Comparison of ENCODE assay signal across 2 fruit fly cellular contexts in the genomic region with DNA sequence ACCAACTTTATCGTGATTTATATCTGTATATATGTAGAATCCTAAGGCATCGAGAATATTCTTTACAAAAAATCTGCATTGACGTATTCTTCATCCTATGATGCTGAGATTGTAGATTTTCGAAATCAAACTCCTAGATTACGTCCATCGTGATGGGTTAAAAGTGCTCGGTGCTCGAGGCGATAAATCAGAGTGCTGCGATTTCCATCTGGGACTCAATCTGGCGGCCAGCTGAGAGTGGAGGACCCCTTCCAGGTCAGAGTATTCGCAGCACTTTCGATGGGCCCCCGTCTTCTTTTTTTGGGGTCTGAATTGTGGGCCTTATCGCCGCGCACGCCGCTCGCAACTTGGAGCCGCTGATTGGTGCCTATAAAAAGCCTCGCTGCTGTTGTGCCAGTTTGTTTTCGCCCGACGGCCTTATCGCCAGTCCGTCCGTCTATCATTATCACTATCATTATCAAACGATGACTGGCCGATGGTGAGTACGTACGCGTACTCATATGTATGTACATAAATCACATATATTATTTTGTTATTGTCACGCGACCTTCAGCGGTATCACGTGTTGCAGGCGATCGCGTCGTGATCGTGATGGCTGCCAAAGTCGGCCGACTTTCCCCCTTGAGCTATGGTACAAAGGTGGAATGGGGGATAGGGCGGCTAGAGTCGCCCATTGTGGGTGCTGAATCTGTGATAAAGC.
TF ChIP-seq lines count a peak whose summit lies in the region.

No protein-coding gene starts in this region.

TF ChIP-seq in whole organism, embryonic, 481 proteins besides CTCF, POLR2A, EP300 and RAD21 (continued from another document and continues in another):
- peak; percentile 26; the same call in 1 of the 3 replicates for TF ChIP-seq Dbx (GFP tag; IDR thresholded peaks at IDR 0.05; lab: Robert Waterston, UW)
- TF ChIP-seq corto (GFP tag; optimal IDR thresholded peaks at IDR 0.05; lab: Kevin White, UChicago), result no peak
- TF ChIP-seq trh (GFP tag; optimal IDR thresholded peaks at IDR 0.05; lab: Kevin White, UChicago), result no peak
- TF ChIP-seq Rx (GFP tag; IDR thresholded peaks at IDR 0.05; lab: Robert Waterston, UW), result no peak
- peak; percentile 44 for TF ChIP-seq kay (GFP tag; optimal IDR thresholded peaks at IDR 0.05; lab: Kevin White, UChicago)
- TF ChIP-seq CG3065 (GFP tag; optimal IDR thresholded peaks at IDR 0.05; lab: Kevin White, UChicago), result no peak
- TF ChIP-seq sisA (GFP tag; IDR thresholded peaks at IDR 0.05; lab: Robert Waterston, UW), result no peak
- 0 out of 2 replicates have a peak, but pooled peaks have one; percentile 19 for TF ChIP-seq sob (GFP tag; IDR thresholded peaks at IDR 0.05; lab: Robert Waterston, UW)
- TF ChIP-seq GATAe (GFP tag; conservative IDR thresholded peaks at IDR 0.05; lab: Robert Waterston, UW), result peak; percentile 59; the same call in 1 of the 2 replicates
- TF ChIP-seq rib (GFP tag; IDR thresholded peaks at IDR 0.05; lab: Robert Waterston, UW), result peak; percentile 32; the same call in 1 of the 2 replicates
- TF ChIP-seq grn (GFP tag; optimal IDR thresholded peaks at IDR 0.05; lab: Kevin White, UChicago), result peak; percentile 96
- peak; percentile 74 for TF ChIP-seq gro (GFP tag; optimal IDR thresholded peaks at IDR 0.05; lab: Kevin White, UChicago)
- TF ChIP-seq h (optimal IDR thresholded peaks at IDR 0.05; lab: Kevin White, UChicago), result no peak
- no peak for TF ChIP-seq lbe (GFP tag; optimal IDR thresholded peaks at IDR 0.05; lab: Kevin White, UChicago)
- no peak for TF ChIP-seq Dp (GFP tag; optimal IDR thresholded peaks at IDR 0.05; lab: Kevin White, UChicago)
- TF ChIP-seq mirr (GFP tag; optimal IDR thresholded peaks at IDR 0.05; lab: Kevin White, UChicago), result peak; percentile 89
- TF ChIP-seq scrt (GFP tag; optimal IDR thresholded peaks at IDR 0.05; lab: Kevin White, UChicago), result no peak
- peak; percentile 46 for TF ChIP-seq CG18599 (GFP tag; optimal IDR thresholded peaks at IDR 0.05; lab: Kevin White, UChicago)
- peak; percentile 38 for TF ChIP-seq Vsx1 (GFP tag; optimal IDR thresholded peaks at IDR 0.05; lab: Kevin White, UChicago)
- peak; percentile 64 for TF ChIP-seq Nf-YB (GFP tag; optimal IDR thresholded peaks at IDR 0.05; lab: Kevin White, UChicago)
- TF ChIP-seq crol (GFP tag; IDR thresholded peaks at IDR 0.05; lab: Robert Waterston, UW), result peak; percentile 14; the same call in 1 of the 2 replicates
- TF ChIP-seq Nf-YC (tag; optimal IDR thresholded peaks at IDR 0.05; lab: Kevin White, UChicago), result peak; percentile 61
- peak; percentile 90 for TF ChIP-seq Hey (tag; optimal IDR thresholded peaks at IDR 0.05; lab: Kevin White, UChicago)
- peak; percentile 43; the same call in 2 of the 3 replicates for TF ChIP-seq ci (GFP tag; IDR thresholded peaks at IDR 0.05; lab: Robert Waterston, UW)
- peak in 1 of 2 experiments; percentile 67 for TF ChIP-seq Hr78 (GFP tag; optimal IDR thresholded peaks at IDR 0.05; lab: Kevin White, UChicago)
- TF ChIP-seq CG4328 (GFP tag; optimal IDR thresholded peaks at IDR 0.05; lab: Kevin White, UChicago), result no peak
- TF ChIP-seq BtbVII (GFP tag; optimal IDR thresholded peaks at IDR 0.05; lab: Kevin White, UChicago), result no peak
- TF ChIP-seq Stat92E (GFP tag; optimal IDR thresholded peaks at IDR 0.05; lab: Kevin White, UChicago), result peak in 1 of 3 experiments; percentile 59
- TF ChIP-seq H2.0 (GFP tag; IDR thresholded peaks at IDR 0.05; lab: Robert Waterston, UW), result no peak
- no peak for TF ChIP-seq sr (GFP tag; IDR thresholded peaks at IDR 0.05; lab: Robert Waterston, UW)
- TF ChIP-seq ATbp (GFP tag; optimal IDR thresholded peaks at IDR 0.05; lab: Kevin White, UChicago), result no peak
- peak; percentile 41 for TF ChIP-seq salm (tag; optimal IDR thresholded peaks at IDR 0.05; lab: Kevin White, UChicago)
- peak; percentile 10 for TF ChIP-seq HmgZ (tag; optimal IDR thresholded peaks at IDR 0.05; lab: Kevin White, UChicago)
- TF ChIP-seq CG12299 (tag; optimal IDR thresholded peaks at IDR 0.05; lab: Kevin White, UChicago), result no peak
- TF ChIP-seq vvl (GFP tag; IDR thresholded peaks at IDR 0.05; lab: Robert Waterston, UW), result no peak
- peak; percentile 84 for TF ChIP-seq ftz-f1 (GFP tag; optimal IDR thresholded peaks at IDR 0.05; lab: Kevin White, UChicago)
- no peak for TF ChIP-seq dmrt99B (tag; optimal IDR thresholded peaks at IDR 0.05; lab: Kevin White, UChicago)
- no peak for TF ChIP-seq CG3163 (GFP tag; optimal IDR thresholded peaks at IDR 0.05; lab: Kevin White, UChicago)
- peak; percentile 66 for TF ChIP-seq lab (GFP tag; optimal IDR thresholded peaks at IDR 0.05; lab: Kevin White, UChicago)
- no peak for TF ChIP-seq pzg (GFP tag; optimal IDR thresholded peaks at IDR 0.05; lab: Kevin White, UChicago)
- TF ChIP-seq NC2β (GFP tag; optimal IDR thresholded peaks at IDR 0.05; lab: Kevin White, UChicago), result no peak
- TF ChIP-seq Deaf1 (tag; optimal IDR thresholded peaks at IDR 0.05; lab: Kevin White, UChicago), result peak; percentile 49
- TF ChIP-seq chm (GFP tag; IDR thresholded peaks at IDR 0.05; lab: Robert Waterston, UW), result peak; percentile 9; the same call in 1 of the 2 replicates
- peak; percentile 60 for TF ChIP-seq nom (GFP tag; optimal IDR thresholded peaks at IDR 0.05; lab: Kevin White, UChicago)
- no peak for TF ChIP-seq CG17829 (tag; optimal IDR thresholded peaks at IDR 0.05; lab: Kevin White, UChicago)
- 0 out of 2 replicates have a peak, but pooled peaks have one; percentile 5 for TF ChIP-seq Bgb (GFP tag; IDR thresholded peaks at IDR 0.05; lab: Robert Waterston, UW; ENCODE audit: partially characterized antibody)
- TF ChIP-seq CG10959 (GFP tag; IDR thresholded peaks at IDR 0.05; lab: Robert Waterston, UW), result no peak
- TF ChIP-seq HLH4C (GFP tag; IDR thresholded peaks at IDR 0.05; lab: Robert Waterston, UW; ENCODE audit: partially characterized antibody), result no peak
- TF ChIP-seq bsh (GFP tag; optimal IDR thresholded peaks at IDR 0.05; lab: Kevin White, UChicago), result no peak
- TF ChIP-seq CG6254 (GFP tag; optimal IDR thresholded peaks at IDR 0.05; lab: Kevin White, UChicago), result no peak
- TF ChIP-seq CG9797 (GFP tag; optimal IDR thresholded peaks at IDR 0.05; lab: Kevin White, UChicago), result no peak
- TF ChIP-seq psq (GFP tag; optimal IDR thresholded peaks at IDR 0.05; lab: Kevin White, UChicago), result no peak
- TF ChIP-seq CG2202 (tag; optimal IDR thresholded peaks at IDR 0.05; lab: Kevin White, UChicago), result no peak
- TF ChIP-seq CG15011 (GFP tag; optimal IDR thresholded peaks at IDR 0.05; lab: Kevin White, UChicago), result no peak
- TF ChIP-seq Ptx1 (GFP tag; IDR thresholded peaks at IDR 0.05; lab: Robert Waterston, UW), result no peak
- TF ChIP-seq CG15696 (tag; optimal IDR thresholded peaks at IDR 0.05; lab: Kevin White, UChicago), result no peak
- peak; percentile 89 for TF ChIP-seq CG34376 (GFP tag; optimal IDR thresholded peaks at IDR 0.05; lab: Kevin White, UChicago)
- no peak for TF ChIP-seq lola (GFP tag; optimal IDR thresholded peaks at IDR 0.05; lab: Kevin White, UChicago)
- 0 out of 2 replicates have a peak, but pooled peaks have one; percentile 18 for TF ChIP-seq CG32767 (GFP tag; IDR thresholded peaks at IDR 0.05; lab: Robert Waterston, UW)
- no peak for TF ChIP-seq CG8478 (optimal IDR thresholded peaks at IDR 0.05; lab: Kevin White, UChicago)
- no peak for TF ChIP-seq CG30020 (tag; optimal IDR thresholded peaks at IDR 0.05; lab: Kevin White, UChicago)

TF ChIP-seq in whole organism, prepupa, 60 proteins besides CTCF, POLR2A, EP300 and RAD21 (continued from another document):
- peak; percentile 13 for TF ChIP-seq Sox14 (GFP tag; optimal IDR thresholded peaks at IDR 0.05; lab: Kevin White, UChicago)
- TF ChIP-seq Eip78C (GFP tag; lab: Kevin White, UChicago), result peak; percentile 58
- TF ChIP-seq Ets96B (tag; optimal IDR thresholded peaks at IDR 0.05; lab: Kevin White, UChicago), result no peak
- TF ChIP-seq Hr38 (GFP tag; optimal IDR thresholded peaks at IDR 0.05; lab: Kevin White, UChicago), result no peak
- TF ChIP-seq Eip93F (GFP tag; optimal IDR thresholded peaks at IDR 0.05; lab: Kevin White, UChicago), result peak; percentile 48
- TF ChIP-seq pdm3 (GFP tag; optimal IDR thresholded peaks at IDR 0.05; lab: Kevin White, UChicago), result no peak
- no peak for TF ChIP-seq CG8319 (GFP tag; optimal IDR thresholded peaks at IDR 0.05; lab: Kevin White, UChicago)
- TF ChIP-seq CG1621 (tag; optimal IDR thresholded peaks at IDR 0.05; lab: Kevin White, UChicago), result no peak
- TF ChIP-seq svp (GFP tag; lab: Kevin White, UChicago), result peak; percentile 96
- no peak for TF ChIP-seq CG6276 (GFP tag; optimal IDR thresholded peaks at IDR 0.05; lab: Kevin White, UChicago)
- peak; percentile 30 to 36 for TF ChIP-seq ss (GFP tag; optimal IDR thresholded peaks at IDR 0.05; lab: Kevin White, UChicago)
- TF ChIP-seq acj6 (GFP tag; optimal IDR thresholded peaks at IDR 0.05; lab: Kevin White, UChicago), result no peak
- TF ChIP-seq CG3032 (tag; optimal IDR thresholded peaks at IDR 0.05; lab: Kevin White, UChicago), result no peak
- TF ChIP-seq Met (GFP tag; optimal IDR thresholded peaks at IDR 0.05; lab: Kevin White, UChicago), result no peak
